Fruit fly (Drosophila melanogaster): ENCODE data around the gene sip2.

DNA sequence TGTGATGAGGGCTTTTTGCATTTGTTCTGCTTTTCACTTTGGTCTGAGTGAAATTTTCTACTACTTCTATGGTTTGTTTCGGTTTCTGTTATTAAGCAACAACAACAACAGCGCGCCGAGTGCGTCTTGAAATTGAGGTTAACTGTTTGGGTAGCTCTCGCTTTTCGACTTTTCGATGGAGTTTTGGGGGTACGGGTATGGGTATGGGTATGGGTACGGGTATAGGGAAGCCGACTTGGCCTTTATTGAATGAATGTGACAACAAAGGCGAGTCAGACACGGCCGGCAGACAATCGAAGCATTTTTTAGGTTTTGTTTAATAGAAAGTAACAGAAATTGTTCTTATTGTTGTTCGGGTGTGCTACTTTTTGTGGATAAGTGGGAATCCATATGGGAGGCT is 43.7 kb upstream of the sip2 start:
- TF ChIP-seq CG5204 (GFP tag; optimal IDR thresholded peaks at IDR 0.05) (no peak), pad (GFP tag; optimal IDR thresholded peaks at IDR 0.05) (no peak), CG1620 (GFP tag; optimal IDR thresholded peaks at IDR 0.05) (no peak), kay (GFP tag; ENCODE audit: borderline replicate concordance) (no peak)
